Worm (Caenorhabditis elegans): ENCODE measurements around the gene grl-31.

grl-31 gene

DNA sequence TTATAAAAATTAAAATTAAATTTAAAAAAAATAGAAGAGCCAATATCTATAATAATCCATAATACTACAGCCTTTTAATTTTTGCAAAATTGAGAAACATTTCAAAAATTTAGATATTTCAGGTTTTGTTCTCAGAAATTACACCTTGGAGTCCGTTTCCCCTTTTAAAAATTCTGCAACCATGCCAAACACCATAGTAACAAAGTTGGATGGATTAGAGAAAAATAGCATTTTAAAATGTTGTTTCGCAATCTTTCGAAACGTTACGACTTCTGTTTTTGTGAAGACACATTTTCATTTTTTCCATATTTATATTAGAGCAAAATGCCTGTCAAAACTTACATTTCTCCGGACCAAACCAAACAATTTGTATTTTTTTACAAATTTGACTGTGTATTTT, 32.6 kb downstream of the grl-31 start, which contains the start of gene T24A6.7:
Gene T24A6.7, plus strand, starts transcription at position 301 of the 400 bp plus-strand sequence.
- TF ChIP-seq ceh-28 (tag; optimal IDR thresholded peaks at IDR 0.05) = no peak
- TF ChIP-seq F37D6.2 (tag; optimal IDR thresholded peaks at IDR 0.05) = no peak
- no peak for TF ChIP-seq unc-62 (GFP tag; optimal IDR thresholded peaks at IDR 0.05 in 1 of 2)
- TF ChIP-seq unc-62 (tag; optimal IDR thresholded peaks at IDR 0.05) = no peak
- TF ChIP-seq arid-1 (GFP tag; conservative IDR thresholded peaks at IDR 0.05) = no peak
- no peak for TF ChIP-seq nhr-28 (tag; optimal IDR thresholded peaks at IDR 0.05)
- no peak for TF ChIP-seq ZK337.2 (GFP tag; IDR thresholded peaks at IDR 0.05)
- TF ChIP-seq php-3 (GFP tag; IDR thresholded peaks at IDR 0.05) = no peak
- no peak for TF ChIP-seq nhr-6 (tag; optimal IDR thresholded peaks at IDR 0.05)
- no peak for TF ChIP-seq nhr-11 (tag; optimal IDR thresholded peaks at IDR 0.05)
- no peak for TF ChIP-seq nhr-237 (tag; optimal IDR thresholded peaks at IDR 0.05)
- no peak for TF ChIP-seq zip-2 (tag; optimal IDR thresholded peaks at IDR 0.05)
- TF ChIP-seq nhr-76 (tag; optimal IDR thresholded peaks at IDR 0.05) = no peak

ce11 chrV:3523262-3523661, 34.3 kb downstream of the grl-31 start, which contains the start of gene irg-1:
irg-1 (plus strand) TSS chrV:3523587.
- TF ChIP-seq pqm-1 (tag; optimal IDR thresholded peaks at IDR 0.05) (peak; percentile 4), nhr-237 (tag; optimal IDR thresholded peaks at IDR 0.05) (no peak), dpl-1 (GFP tag; optimal IDR thresholded peaks at IDR 0.05) (no peak), fos-1 (tag; optimal IDR thresholded peaks at IDR 0.05) (no peak), mdt-29 (GFP tag; IDR thresholded peaks at IDR 0.05) (no peak), zfp-2 (tag; optimal IDR thresholded peaks at IDR 0.05) (no peak), ZK337.2 (GFP tag; IDR thresholded peaks at IDR 0.05) (no peak), zip-2 (tag; optimal IDR thresholded peaks at IDR 0.05) (no peak), nhr-28 (tag; optimal IDR thresholded peaks at IDR 0.05) (peak; percentile 54), daf-8 (GFP tag; IDR thresholded peaks at IDR 0.05) (no peak), nhr-48 (tag; optimal IDR thresholded peaks at IDR 0.05) (no peak), dmd-6 (GFP tag; IDR thresholded peaks at IDR 0.05) (no peak), daf-16 (GFP tag; optimal IDR thresholded peaks at IDR 0.05) (no peak), daf-16 (tag; optimal IDR thresholded peaks at IDR 0.05) (peak; percentile 72), nhr-111 (GFP tag; optimal IDR thresholded peaks at IDR 0.05) (no peak), nhr-77 (tag; optimal IDR thresholded peaks at IDR 0.05) (peak; percentile 37), unc-62 (GFP tag; optimal IDR thresholded peaks at IDR 0.05 in 1 of 2) (peak in 1 of 2 experiments; percentile 27), unc-62 (tag; optimal IDR thresholded peaks at IDR 0.05) (no peak), aha-1 (tag) (peak; percentile 56), vab-7 (GFP tag; IDR thresholded peaks at IDR 0.05) (no peak), saeg-2 (GFP tag; IDR thresholded peaks at IDR 0.05) (no peak), ZK546.5 (tag; optimal IDR thresholded peaks at IDR 0.05) (no peak), pha-4 (GFP tag; IDR thresholded peaks at IDR 0.05) (no peak), pha-4 (tag; optimal IDR thresholded peaks at IDR 0.05) (peak; percentile 30), aly-2 (tag; optimal IDR thresholded peaks at IDR 0.05) (no peak)

ce11 chrV:3517889-3518288, 39.7 kb downstream of the grl-31 start, which contains the start of gene str-227:
str-227 (plus strand) TSS chrV:3518189.
- TF ChIP-seq rbr-2 (tag; optimal IDR thresholded peaks at IDR 0.05) (no peak), unc-62 (GFP tag; optimal IDR thresholded peaks at IDR 0.05 in 1 of 2) (peak in 1 of 2 experiments; percentile 2), unc-62 (tag; optimal IDR thresholded peaks at IDR 0.05) (no peak)

- TF ChIP-seq vab-7 (GFP tag; IDR thresholded peaks at IDR 0.05) (no peak), lin-29 (GFP tag; IDR thresholded peaks at IDR 0.05) (no peak), tag-97 (GFP tag; IDR thresholded peaks at IDR 0.05) (no peak), ces-1 (GFP tag; optimal IDR thresholded peaks at IDR 0.05) (no peak), mxl-3 (GFP tag; optimal IDR thresholded peaks at IDR 0.05) (no peak), hlh-30 (tag; optimal IDR thresholded peaks at IDR 0.05; ENCODE audit: insufficient read depth) (no peak), hif-1 (tag; optimal IDR thresholded peaks at IDR 0.05) (no peak), zfp-2 (tag; optimal IDR thresholded peaks at IDR 0.05) (no peak), fos-1 (tag; optimal IDR thresholded peaks at IDR 0.05) (no peak), daf-8 (GFP tag; IDR thresholded peaks at IDR 0.05) (no peak), spr-3 (GFP tag; optimal IDR thresholded peaks at IDR 0.05) (no peak), daf-19 (GFP tag; conservative IDR thresholded peaks at IDR 0.05) (no peak), madf-9 (GFP tag; conservative IDR thresholded peaks at IDR 0.05) (no peak)
These were observed 45.2 kb downstream of the grl-31 start, which contains the start of gene str-226 for ce11 chrV:3512381-3512780. str-226 (plus strand) TSS chrV:3512681.
